Fruit fly (Drosophila melanogaster) whole organism, embryonic: ENCODE measurements around the gene dlp.

Experiments
- Antp ChIP-seq: fragments of 200-800 bp; sonication (Bioruptor generic); optimal IDR thresholded peaks from 3 replicates; lab custom pipeline; 2016; ENCODE audit warnings: missing biosample characterization, missing genetic modification characterization
- B-H2 ChIP-seq: fragments of 200-800 bp; sonication (Bioruptor generic); optimal IDR thresholded peaks from 2 replicates; lab custom pipeline; 2018; ENCODE audit warnings: missing biosample characterization, mild to moderate bottlenecking, missing genetic modification characterization
- CG10147 ChIP-seq: fragments of 200-800 bp; sonication (Bioruptor generic); optimal IDR thresholded peaks from 2 replicates; lab custom pipeline; 2019; ENCODE audit warnings: missing biosample characterization, mild to moderate bottlenecking, missing genetic modification characterization, moderate library complexity
- CG11085 ChIP-seq: fragments of 200-800 bp; sonication (Bioruptor generic); IDR thresholded peaks from 2 replicates; pipeline ENCODE4 v1.3.6; 2022; ENCODE audit warnings: missing biosample characterization, missing genetic modification characterization
- CG11560 ChIP-seq: fragments of 200-800 bp; sonication (Bioruptor generic); IDR thresholded peaks from 3 replicates; pipeline ENCODE4 v1.3.6; 2022; ENCODE audit warnings: missing biosample characterization, missing genetic modification characterization
- CG12071 ChIP-seq: fragments of 200-800 bp; sonication (Bioruptor generic); optimal IDR thresholded peaks from 3 replicates; lab custom pipeline; 2018; ENCODE audit warnings: missing biosample characterization, mild to moderate bottlenecking, missing genetic modification characterization
- CG12299 ChIP-seq: fragments of 200-800 bp; sonication (Bioruptor generic); optimal IDR thresholded peaks from 2 replicates; lab custom pipeline; 2018; ENCODE audit warnings: missing biosample characterization, mild to moderate bottlenecking, missing genetic modification characterization
- CG12744 ChIP-seq: fragments of 200-800 bp; sonication (Bioruptor generic); optimal IDR thresholded peaks from 2 replicates; lab custom pipeline; 2016; ENCODE audit warnings: missing biosample characterization, missing genetic modification characterization
- CG13624 ChIP-seq: fragments of 200-800 bp; sonication (Bioruptor generic); optimal IDR thresholded peaks from 2 replicates; lab custom pipeline; 2016; ENCODE audit warnings: missing biosample characterization, missing genetic modification characterization
- CG15696 ChIP-seq: fragments of 200-800 bp; sonication (Bioruptor generic); optimal IDR thresholded peaks from 2 replicates; lab custom pipeline; 2019; ENCODE audit warnings: missing biosample characterization, mild to moderate bottlenecking, missing genetic modification characterization, moderate library complexity
- CG18599 ChIP-seq: fragments of 200-800 bp; sonication (Bioruptor generic); optimal IDR thresholded peaks from 3 replicates; lab custom pipeline; 2017; ENCODE audit warnings: missing biosample characterization, missing genetic modification characterization, mild to moderate bottlenecking, moderate library complexity, missing genetic modification reagents
- CG2120 ChIP-seq: fragments of 200-800 bp; sonication (Bioruptor generic); optimal IDR thresholded peaks from 3 replicates; lab custom pipeline; 2016; ENCODE audit warnings: missing biosample characterization, missing genetic modification characterization
- CG2129 ChIP-seq: fragments of 200-800 bp; sonication (Bioruptor generic); IDR thresholded peaks from 2 replicates; pipeline ENCODE4 v1.3.6; 2022; ENCODE audit warnings: missing biosample characterization, missing genetic modification characterization; ENCODE audit not compliant: partially characterized antibody
- CG2199 ChIP-seq: fragments of 200-800 bp; sonication (Bioruptor generic); IDR thresholded peaks from 3 replicates; pipeline ENCODE4 v1.3.6; 2022; ENCODE audit warnings: missing biosample characterization, missing genetic modification characterization
- CG2712 ChIP-seq: fragments of 200-800 bp; optimal IDR thresholded peaks from 3 replicates; lab custom pipeline; 2019; ENCODE audit warnings: missing biosample characterization, mild to moderate bottlenecking, missing genetic modification characterization, moderate library complexity
- CG2889 ChIP-seq: fragments of 200-800 bp; sonication (Bioruptor generic); IDR thresholded peaks from 3 replicates; pipeline ENCODE4 v1.3.6; 2022; ENCODE audit warnings: missing biosample characterization, missing genetic modification characterization
- CG34376 ChIP-seq: fragments of 200-800 bp; sonication (Bioruptor generic); optimal IDR thresholded peaks from 2 replicates; lab custom pipeline; 2018; ENCODE audit warnings: missing biosample characterization, mild to moderate bottlenecking, missing genetic modification characterization
- CG34422 ChIP-seq: fragments of 200-800 bp; sonication (Bioruptor generic); IDR thresholded peaks from 3 replicates; pipeline ENCODE4 v1.3.6; 2022; ENCODE audit warnings: missing biosample characterization, missing genetic modification characterization
- CG3838 ChIP-seq: fragments of 200-800 bp; sonication (Bioruptor generic); optimal IDR thresholded peaks from 3 replicates; lab custom pipeline; 2016; ENCODE audit warnings: missing biosample characterization, missing genetic modification characterization
- CG6175 ChIP-seq: fragments of 200-800 bp; sonication (Bioruptor generic); IDR thresholded peaks from 3 replicates; pipeline ENCODE4 v1.3.6; 2022; ENCODE audit warnings: missing biosample characterization, missing genetic modification characterization
- CG7372 ChIP-seq: fragments of 200-800 bp; sonication (Bioruptor generic); IDR thresholded peaks from 2 replicates; pipeline ENCODE4 v1.3.6; 2022; ENCODE audit warnings: missing biosample characterization, missing genetic modification characterization
- CG7987 ChIP-seq: fragments of 200-800 bp; sonication (Bioruptor generic); optimal IDR thresholded peaks from 2 replicates; lab custom pipeline; 2018; ENCODE audit warnings: missing biosample characterization, mild to moderate bottlenecking, missing genetic modification characterization, moderate library complexity
- CG8359 ChIP-seq: fragments of 200-800 bp; sonication (Bioruptor generic); optimal IDR thresholded peaks from 2 replicates; lab custom pipeline; 2017; ENCODE audit warnings: missing biosample characterization, mild to moderate bottlenecking, missing genetic modification characterization, borderline replicate concordance
- CG8388 ChIP-seq: fragments of 200-800 bp; sonication (Bioruptor generic); optimal IDR thresholded peaks from 2 replicates; lab custom pipeline; 2019; ENCODE audit warnings: missing biosample characterization, mild to moderate bottlenecking, missing genetic modification characterization, moderate library complexity
- CG9727 ChIP-seq: fragments of 200-800 bp; sonication (Bioruptor generic); optimal IDR thresholded peaks from 3 replicates; lab custom pipeline; 2017; ENCODE audit warnings: missing biosample characterization, mild to moderate bottlenecking, missing genetic modification characterization
- CHES-1-like ChIP-seq: fragments of 200-800 bp; sonication (Bioruptor generic); optimal IDR thresholded peaks from 2 replicates; lab custom pipeline; 2016; ENCODE audit warnings: missing biosample characterization, missing genetic modification characterization
- CrebB ChIP-seq: fragments of 200-800 bp; sonication (Bioruptor generic); optimal IDR thresholded peaks from 3 replicates; lab custom pipeline; 2018; ENCODE audit warnings: missing biosample characterization, mild to moderate bottlenecking, missing genetic modification characterization
- Dp ChIP-seq: fragments of 200-800 bp; sonication (Bioruptor generic); optimal IDR thresholded peaks from 2 replicates; lab custom pipeline; 2018; ENCODE audit warnings: missing biosample characterization, mild to moderate bottlenecking, missing genetic modification characterization, moderate library complexity
- Ets97D ChIP-seq: fragments of 200-800 bp; sonication (Bioruptor generic); optimal IDR thresholded peaks from 3 replicates; lab custom pipeline; 2016; ENCODE audit warnings: missing biosample characterization, missing genetic modification characterization
- Fer3 ChIP-seq: fragments of 200-800 bp; sonication (Bioruptor generic); optimal IDR thresholded peaks from 2 replicates; lab custom pipeline; 2018; ENCODE audit warnings: missing biosample characterization, mild to moderate bottlenecking, missing genetic modification characterization, moderate library complexity
- Hand ChIP-seq: fragments of 200-800 bp; sonication (Bioruptor generic); optimal IDR thresholded peaks from 2 replicates; lab custom pipeline; 2017; ENCODE audit warnings: mild to moderate bottlenecking, missing biosample characterization, missing genetic modification reagents, missing genetic modification characterization
- Hr39 ChIP-seq: fragments of >200 bp; optimal IDR thresholded peaks from 2 replicates; lab custom pipeline; 2017
- Optix ChIP-seq: fragments of 200-800 bp; sonication (Bioruptor generic); IDR thresholded peaks from 3 replicates; pipeline ENCODE4 v1.3.6; 2022; ENCODE audit warnings: missing biosample characterization, missing genetic modification characterization
- Rx ChIP-seq: fragments of 200-800 bp; sonication (Bioruptor generic); IDR thresholded peaks from 2 replicates; pipeline ENCODE4 v1.3.6; 2022; ENCODE audit warnings: missing biosample characterization, missing genetic modification characterization
- Spps ChIP-seq: fragments of 200-800 bp; sonication (Bioruptor generic); optimal IDR thresholded peaks from 2 replicates; lab custom pipeline; 2018; ENCODE audit warnings: missing biosample characterization, mild to moderate bottlenecking, missing genetic modification characterization
- abd-A ChIP-seq: fragments of 200-800 bp; sonication (Bioruptor generic); optimal IDR thresholded peaks from 3 replicates; lab custom pipeline; 2019; ENCODE audit warnings: missing biosample characterization, mild to moderate bottlenecking, missing genetic modification characterization, moderate library complexity
- ara ChIP-seq: fragments of 200-800 bp; sonication (Bioruptor generic); IDR thresholded peaks from 2 replicates; pipeline ENCODE4 v1.3.6; 2022; ENCODE audit warnings: missing biosample characterization, missing genetic modification characterization
- bab2 ChIP-seq: fragments of 200-800 bp; sonication (Bioruptor generic); optimal IDR thresholded peaks from 2 replicates; lab custom pipeline; 2016; ENCODE audit warnings: missing biosample characterization, missing genetic modification characterization
- bcd ChIP-seq: fragments of 200-800 bp; sonication (Bioruptor generic); optimal IDR thresholded peaks from 2 replicates; lab custom pipeline; 2017; ENCODE audit warnings: missing biosample characterization, mild to moderate bottlenecking, missing genetic modification characterization
- da ChIP-seq: fragments of 200-800 bp; sonication (Bioruptor generic); optimal IDR thresholded peaks from 2 replicates; lab custom pipeline; 2016; ENCODE audit warnings: missing biosample characterization, missing genetic modification characterization
- dm ChIP-seq: fragments of 200-800 bp; sonication (Bioruptor generic); optimal IDR thresholded peaks from 3 replicates; lab custom pipeline; 2016; ENCODE audit warnings: missing biosample characterization, missing genetic modification characterization
- en ChIP-seq: fragments of 200-800 bp; sonication (Bioruptor generic); optimal IDR thresholded peaks from 2 replicates; lab custom pipeline; 2016; ENCODE audit warnings: missing biosample characterization, missing genetic modification characterization
- ftz-f1 ChIP-seq: fragments of 200-800 bp; sonication (Bioruptor generic); optimal IDR thresholded peaks from 2 replicates; lab custom pipeline; 2016; ENCODE audit warnings: missing biosample characterization, missing genetic modification characterization
- her ChIP-seq: fragments of 200-800 bp; sonication (Bioruptor generic); optimal IDR thresholded peaks from 2 replicates; lab custom pipeline; 2016; ENCODE audit warnings: missing biosample characterization, missing genetic modification characterization
- hth ChIP-seq: fragments of >200 bp; optimal IDR thresholded peaks from 2 replicates; lab custom pipeline; 2017; ENCODE audit warnings: inconsistent platforms
- ind ChIP-seq: fragments of 200-800 bp; sonication (Bioruptor generic); optimal IDR thresholded peaks from 3 replicates; lab custom pipeline; 2016; ENCODE audit warnings: missing biosample characterization, missing genetic modification characterization
- insv ChIP-seq, 2 experiments: fragments of 200-800 bp; sonication (Bioruptor generic); optimal IDR thresholded peaks; 3 replicates each; lab custom pipeline; 2016 to 2018; ENCODE audit warnings: missing biosample characterization in 2 of 2, missing genetic modification characterization in 2 of 2
- nom ChIP-seq: fragments of 200-800 bp; sonication (Bioruptor generic); optimal IDR thresholded peaks from 2 replicates; lab custom pipeline; 2017; ENCODE audit warnings: missing biosample characterization, missing genetic modification characterization, mild to moderate bottlenecking, moderate library complexity, missing genetic modification reagents
- pzg ChIP-seq: fragments of 200-800 bp; sonication (Bioruptor generic); optimal IDR thresholded peaks from 3 replicates; lab custom pipeline; 2018; ENCODE audit warnings: missing biosample characterization, mild to moderate bottlenecking, missing genetic modification characterization, moderate library complexity
- sr ChIP-seq: fragments of 200-800 bp; sonication (Bioruptor generic); IDR thresholded peaks from 3 replicates; pipeline ENCODE4 v1.3.6; 2022; ENCODE audit warnings: missing biosample characterization, missing genetic modification characterization
- tap ChIP-seq: fragments of 200-800 bp; optimal IDR thresholded peaks from 3 replicates; lab custom pipeline; 2019; ENCODE audit warnings: missing biosample characterization, mild to moderate bottlenecking, missing genetic modification characterization, moderate library complexity
- yki ChIP-seq: fragments of >200 bp; optimal IDR thresholded peaks from 3 replicates; lab custom pipeline; 2018

dlp gene

dm6 chr3L:14708053-14708452 is 75.7 kb downstream of the dlp start (continued):
- TF ChIP-seq CG11085 (GFP tag; lab: Robert Waterston, UW) (peak; percentile 37; the same call in 1 of the 2 replicates), bab2 (GFP tag; lab: Kevin White, UChicago) (peak; percentile 71), CG7987 (peak; percentile 69), CG2120 (peak; percentile 65), CG2199 (GFP tag; lab: Robert Waterston, UW) (no peak), CG15696 (tag; lab: Kevin White, UChicago) (no peak), CG13624 (GFP tag; lab: Kevin White, UChicago) (peak; percentile 51), CHES-1-like (GFP tag; lab: Kevin White, UChicago) (peak; percentile 62), Ets97D (GFP tag; lab: Kevin White, UChicago) (peak; percentile 1), CG10147 (peak; percentile 54), CG12744 (GFP tag; lab: Kevin White, UChicago) (peak; percentile 56), CG18599 (peak; percentile 64), ftz-f1 (GFP tag; lab: Kevin White, UChicago) (no peak), bcd (peak; percentile 18), CG8359 (GFP tag; lab: Kevin White, UChicago) (no peak), CG2889 (no peak), Dp (GFP tag; lab: Kevin White, UChicago) (no peak), CG9727 (GFP tag; lab: Kevin White, UChicago) (peak; percentile 25), insv (GFP tag; optimal IDR thresholded peaks at IDR 0.05; lab: Kevin White, UChicago) (no peak), en (no peak), nom (no peak), her (GFP tag; lab: Kevin White, UChicago) (peak; percentile 32), Optix (GFP tag; lab: Robert Waterston, UW) (no peak), CG7372 (GFP tag; lab: Robert Waterston, UW) (no peak), hth (no peak), ara (GFP tag; lab: Robert Waterston, UW) (no peak), CG8388 (GFP tag; lab: Kevin White, UChicago) (no peak), Antp (GFP tag; lab: Kevin White, UChicago) (peak; percentile 15), da (GFP tag; lab: Kevin White, UChicago) (no peak), Hand (GFP tag; lab: Kevin White, UChicago) (no peak), CG2712 (tag; lab: Kevin White, UChicago) (no peak), B-H2 (peak; percentile 36), Spps (tag; lab: Kevin White, UChicago) (no peak), CG34376 (GFP tag; lab: Kevin White, UChicago) (peak; percentile 8), pzg (GFP tag; lab: Kevin White, UChicago) (no peak), CrebB (tag; lab: Kevin White, UChicago) (peak; percentile 23), Rx (GFP tag; lab: Robert Waterston, UW) (no peak), CG34422 (GFP tag; lab: Robert Waterston, UW) (no peak), Fer3 (peak; percentile 67), Hr39 (lab: Kevin White, UChicago) (no peak), CG6175 (GFP tag; lab: Robert Waterston, UW) (no peak), dm (GFP tag; lab: Kevin White, UChicago) (no peak), yki (lab: Kevin White, UChicago) (no peak), sr (GFP tag; lab: Robert Waterston, UW) (no peak), ind (GFP tag; lab: Kevin White, UChicago) (no peak), CG11560 (tag; lab: Robert Waterston, UW) (no peak), CG12071 (peak; percentile 76), CG3838 (GFP tag; lab: Kevin White, UChicago) (peak; percentile 47), tap (tag; lab: Kevin White, UChicago) (no peak), CG2129 (no peak), abd-A (no peak), CG12299 (tag; lab: Kevin White, UChicago) (no peak)
